Fruit fly (Drosophila melanogaster): Measurements from ENCODE around the gene Nak.

DNA sequence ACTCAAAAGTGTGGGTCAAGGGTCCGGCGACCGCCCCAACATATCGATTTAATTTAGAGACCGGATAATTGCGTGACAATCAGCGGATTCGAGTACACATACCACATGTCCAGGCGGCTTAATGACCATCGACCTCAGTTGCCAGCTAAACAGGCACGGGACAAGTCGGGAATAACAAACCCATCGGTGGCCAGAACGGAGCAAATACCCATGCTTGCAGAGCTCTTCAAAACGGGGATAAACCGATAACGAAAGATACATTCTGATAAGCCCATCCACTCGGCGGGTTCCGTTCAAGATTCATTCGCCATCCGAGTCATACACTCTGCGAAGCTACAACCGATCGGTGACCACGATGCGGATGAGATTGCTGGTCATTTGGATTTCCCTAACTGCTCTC, 22.2 kb upstream of the Nak start, which contains the start of gene CG15169:
- no peak for TF ChIP-seq psq (optimal IDR thresholded peaks at IDR 0.05)
- no peak for TF ChIP-seq CG8478 (optimal IDR thresholded peaks at IDR 0.05)
- TF ChIP-seq EcR (GFP tag; optimal IDR thresholded peaks at IDR 0.05) = no peak
- no peak for TF ChIP-seq usp (GFP tag; optimal IDR thresholded peaks at IDR 0.05)

Data from whole organism.